Fruit fly (Drosophila melanogaster): ENCODE results near the gene CG17744.

Gene CG17744

dm6 chr3L:6981823-6982222 lies 44.8 kb downstream of the CG17744 start:
- no peak for TF ChIP-seq CG8478 (optimal IDR thresholded peaks at IDR 0.05)
- TF ChIP-seq EcR (GFP tag; optimal IDR thresholded peaks at IDR 0.05): no peak
- TF ChIP-seq usp (GFP tag; optimal IDR thresholded peaks at IDR 0.05): no peak
- no peak for TF ChIP-seq psq (optimal IDR thresholded peaks at IDR 0.05)
- no peak for TF ChIP-seq pan (optimal IDR thresholded peaks at IDR 0.05)
- no peak for TF ChIP-seq Dll (optimal IDR thresholded peaks at IDR 0.05)

DNA sequence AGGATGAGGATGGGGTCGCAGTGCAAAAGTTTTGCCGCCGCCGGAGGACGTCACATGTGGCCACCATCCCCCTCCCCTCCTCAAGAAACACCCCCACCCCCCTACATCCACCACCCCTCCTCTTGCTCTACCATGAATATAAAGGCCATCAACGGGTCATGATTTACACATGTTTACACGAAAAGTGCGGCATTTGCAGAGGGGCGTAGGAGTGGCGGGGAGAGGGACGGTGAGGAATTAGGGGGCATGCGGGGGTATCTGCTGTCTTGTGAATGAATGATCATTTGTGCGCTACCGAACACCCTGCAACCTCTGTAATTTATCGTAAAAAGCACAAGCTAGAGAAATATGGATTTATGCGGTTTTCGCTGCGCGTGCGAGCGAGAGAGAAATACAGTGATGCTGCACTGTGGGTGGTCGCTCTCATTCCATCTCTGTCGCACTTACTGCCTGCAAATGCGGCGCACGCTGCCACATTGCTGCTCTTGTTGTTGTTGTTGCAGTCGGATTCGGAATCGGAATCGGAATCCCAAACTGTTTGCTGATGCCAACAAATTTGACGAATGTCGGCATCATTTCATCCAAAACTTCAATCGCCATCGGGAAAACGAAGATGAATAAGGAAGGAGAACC lies 45.4 kb downstream of the CG17744 start:
- no peak for TF ChIP-seq pan (optimal IDR thresholded peaks at IDR 0.05)
- TF ChIP-seq EcR (GFP tag; optimal IDR thresholded peaks at IDR 0.05): no peak
- no peak for TF ChIP-seq Dll (optimal IDR thresholded peaks at IDR 0.05)
- TF ChIP-seq CG8478 (optimal IDR thresholded peaks at IDR 0.05): no peak
- TF ChIP-seq usp (GFP tag; optimal IDR thresholded peaks at IDR 0.05): no peak
- TF ChIP-seq psq (optimal IDR thresholded peaks at IDR 0.05): no peak

DNA sequence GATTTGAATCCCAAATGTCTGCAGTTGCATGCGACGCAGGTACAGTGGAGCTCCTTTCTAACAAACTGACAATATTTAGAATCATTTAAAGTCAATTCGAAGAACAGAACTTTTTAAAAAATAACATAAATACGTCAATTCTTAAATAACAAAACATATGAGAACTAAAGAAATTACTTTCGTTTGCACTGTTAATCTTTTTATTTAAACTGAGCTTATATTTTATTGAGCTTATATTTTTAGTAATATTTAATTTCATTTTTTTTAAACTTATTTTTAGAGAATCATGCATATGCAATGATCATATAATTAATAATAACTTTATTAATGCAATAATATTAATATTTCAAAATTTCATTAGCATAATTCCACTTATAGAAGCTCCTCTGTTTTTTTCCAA lies 46.0 kb downstream of the CG17744 start:
- TF ChIP-seq pan (optimal IDR thresholded peaks at IDR 0.05): no peak

DNA sequence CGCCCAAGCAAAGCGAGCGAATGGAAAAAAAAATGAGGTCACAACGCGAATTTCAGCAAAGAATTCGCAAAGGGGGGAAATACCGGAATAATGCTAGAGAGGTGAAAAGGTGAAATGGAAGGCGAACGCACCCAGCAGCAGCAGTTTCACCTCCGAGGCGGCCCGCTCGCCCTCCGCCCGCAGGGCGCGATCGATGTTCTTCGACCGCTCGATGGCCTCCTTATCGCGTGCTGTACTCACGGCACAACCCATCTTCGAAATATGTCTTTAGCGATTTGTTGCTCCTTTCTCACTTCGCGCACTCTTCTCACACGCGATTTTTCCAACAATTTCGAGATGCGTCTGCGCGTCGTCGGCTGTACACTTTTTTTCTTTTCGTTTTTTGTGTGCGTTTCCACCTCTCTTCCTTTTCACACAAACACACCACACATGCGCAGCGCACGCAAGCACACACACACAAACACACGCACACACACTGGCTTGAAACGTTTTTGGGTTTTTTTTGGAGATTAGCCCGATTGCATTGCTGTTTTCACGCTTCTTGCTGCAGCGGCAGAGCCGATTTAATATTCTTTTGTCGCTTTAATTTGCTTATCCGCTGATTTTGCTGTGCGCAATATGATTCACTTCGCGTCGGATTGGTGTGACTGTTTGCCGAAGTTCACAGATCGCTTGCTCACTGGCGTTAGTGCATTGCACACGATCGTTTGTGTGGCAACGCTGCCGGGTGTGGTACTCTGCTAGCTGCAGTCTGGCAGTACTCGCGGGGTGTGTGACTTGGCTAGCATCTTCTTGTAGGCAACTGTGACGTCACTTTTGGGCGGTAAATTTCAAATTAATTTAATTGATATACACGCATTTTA lies 47.0 kb downstream of the CG17744 start, which contains the start of gene Galphai:
Galphai (minus strand) TSS at position 658 of the 863 bp plus-strand sequence.
- TF ChIP-seq pan (optimal IDR thresholded peaks at IDR 0.05): no peak
- TF ChIP-seq CG8478 (optimal IDR thresholded peaks at IDR 0.05): no peak
- TF ChIP-seq usp (GFP tag; optimal IDR thresholded peaks at IDR 0.05): no peak
- no peak for TF ChIP-seq EcR (GFP tag; optimal IDR thresholded peaks at IDR 0.05)
- TF ChIP-seq psq (optimal IDR thresholded peaks at IDR 0.05): no peak

DNA sequence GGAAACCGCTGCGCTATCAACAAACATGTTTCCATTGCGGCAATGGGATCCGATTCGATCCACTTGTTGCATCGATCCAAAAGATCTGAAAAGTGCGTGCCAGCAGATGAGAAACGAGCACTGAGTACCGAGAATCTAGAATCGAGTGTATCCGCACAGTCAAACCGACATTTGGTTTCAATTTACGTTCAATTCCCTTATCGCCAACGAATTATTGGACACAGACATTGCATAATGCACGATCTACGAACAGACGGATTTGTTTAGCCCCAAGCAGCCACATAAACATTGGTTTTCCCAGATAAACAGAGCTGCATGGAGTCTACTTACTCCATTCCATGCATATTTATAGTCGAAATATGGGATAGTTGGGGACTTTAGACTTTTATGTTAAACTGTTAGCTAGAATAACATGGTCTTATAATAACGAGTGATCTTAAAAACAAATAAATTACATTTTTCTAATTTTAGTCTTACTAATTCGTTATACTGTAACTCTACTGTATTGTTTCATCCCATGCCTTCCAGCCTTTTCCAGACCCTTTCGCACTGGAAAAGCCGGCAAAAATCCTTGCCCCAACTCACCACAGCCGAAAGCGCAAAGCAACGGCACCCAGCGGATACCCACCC lies 47.7 kb downstream of the CG17744 start:
- no peak for TF ChIP-seq EcR (GFP tag; optimal IDR thresholded peaks at IDR 0.05)
- no peak for TF ChIP-seq Dll (optimal IDR thresholded peaks at IDR 0.05)
- no peak for TF ChIP-seq CG8478 (optimal IDR thresholded peaks at IDR 0.05)
- TF ChIP-seq psq (optimal IDR thresholded peaks at IDR 0.05): no peak
- no peak for TF ChIP-seq usp (GFP tag; optimal IDR thresholded peaks at IDR 0.05)
- no peak for TF ChIP-seq pan (optimal IDR thresholded peaks at IDR 0.05)

dm6 chr3L:6978030-6978683 lies 48.4 kb downstream of the CG17744 start:
- TF ChIP-seq psq (optimal IDR thresholded peaks at IDR 0.05) (no peak), EcR (GFP tag; optimal IDR thresholded peaks at IDR 0.05) (no peak), CG8478 (optimal IDR thresholded peaks at IDR 0.05) (no peak), usp (GFP tag; optimal IDR thresholded peaks at IDR 0.05) (no peak), Dll (optimal IDR thresholded peaks at IDR 0.05) (no peak), pan (optimal IDR thresholded peaks at IDR 0.05) (no peak)

- TF ChIP-seq Dll (optimal IDR thresholded peaks at IDR 0.05) (no peak), pan (optimal IDR thresholded peaks at IDR 0.05) (no peak), usp (GFP tag; optimal IDR thresholded peaks at IDR 0.05) (no peak), EcR (GFP tag; optimal IDR thresholded peaks at IDR 0.05) (no peak), CG8478 (optimal IDR thresholded peaks at IDR 0.05) (no peak), psq (optimal IDR thresholded peaks at IDR 0.05) (no peak)
These were observed 49.2 kb downstream of the CG17744 start for dm6 chr3L:6977391-6977790.

- TF ChIP-seq psq (optimal IDR thresholded peaks at IDR 0.05) (no peak), Dll (optimal IDR thresholded peaks at IDR 0.05) (no peak), CG8478 (optimal IDR thresholded peaks at IDR 0.05) (no peak), EcR (GFP tag; optimal IDR thresholded peaks at IDR 0.05) (no peak), pan (optimal IDR thresholded peaks at IDR 0.05) (no peak), usp (GFP tag; optimal IDR thresholded peaks at IDR 0.05) (no peak)
These were observed 49.9 kb downstream of the CG17744 start for dm6 chr3L:6976601-6977140.

dm6 chr3L:6975875-6976274 lies 50.7 kb downstream of the CG17744 start:
- TF ChIP-seq CG8478 (optimal IDR thresholded peaks at IDR 0.05): no peak
- TF ChIP-seq usp (GFP tag; optimal IDR thresholded peaks at IDR 0.05): no peak
- no peak for TF ChIP-seq EcR (GFP tag; optimal IDR thresholded peaks at IDR 0.05)
- no peak for TF ChIP-seq Dll (optimal IDR thresholded peaks at IDR 0.05)
- no peak for TF ChIP-seq psq (optimal IDR thresholded peaks at IDR 0.05)
- no peak for TF ChIP-seq pan (optimal IDR thresholded peaks at IDR 0.05)

All from whole organism.